Worm (Caenorhabditis elegans): ENCODE results near the gene nspb-3.

The nspb-3 gene

DNA sequence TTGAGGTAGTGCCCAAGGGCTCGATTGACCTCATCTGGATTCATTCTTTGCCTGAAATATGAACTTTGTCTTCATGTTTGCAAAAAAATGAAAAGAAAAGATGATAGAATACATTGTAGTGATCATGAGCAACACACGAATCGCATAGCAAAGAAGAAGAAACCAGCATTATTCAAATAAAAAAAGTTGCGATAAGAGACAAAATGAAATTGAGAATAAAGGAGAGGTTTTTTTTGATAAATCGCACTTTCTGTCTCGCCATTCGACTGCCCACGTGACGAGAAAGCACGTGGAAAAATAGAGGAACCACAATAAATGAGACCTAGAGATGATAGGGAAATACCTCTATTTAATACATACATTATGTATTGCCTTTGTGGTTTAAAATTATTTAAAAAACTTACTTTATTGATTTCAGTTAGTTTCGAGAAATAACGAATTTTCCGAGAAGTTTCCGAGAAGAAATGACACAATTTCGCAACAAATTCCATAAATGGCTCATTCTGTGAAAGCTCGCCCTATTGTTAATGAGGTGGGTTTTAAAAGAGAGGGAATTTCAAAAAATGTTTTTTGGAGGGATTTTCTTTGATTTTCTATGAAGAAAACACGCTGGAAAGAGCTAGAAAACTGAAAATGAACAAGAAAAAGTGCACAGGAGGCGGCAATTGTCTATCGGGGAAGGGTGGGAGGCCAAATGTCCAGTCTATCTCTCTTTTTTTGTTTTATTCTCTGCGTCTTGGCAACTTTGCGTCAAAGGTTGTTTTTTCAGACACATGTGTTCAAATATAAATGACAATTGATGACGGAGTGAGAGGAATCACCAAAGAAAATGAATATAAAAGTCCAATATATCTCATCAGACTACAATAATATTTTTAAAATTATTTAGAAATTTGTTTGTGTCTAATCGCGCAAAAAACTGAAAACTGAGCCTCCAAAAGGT is 39.1 kb downstream of the nspb-3 start, which contains the start of gene paqr-1 (continued):
- no peak for TF ChIP-seq ama-1 (optimal IDR thresholded peaks at IDR 0.05)
- no peak for TF ChIP-seq nhr-76 (tag; optimal IDR thresholded peaks at IDR 0.05)
- TF ChIP-seq lim-7 (GFP tag; IDR thresholded peaks at IDR 0.05): no peak
- no peak for TF ChIP-seq F44E2.7 (GFP tag; IDR thresholded peaks at IDR 0.05)
- no peak for TF ChIP-seq Y105C5A.15 (GFP tag; IDR thresholded peaks at IDR 0.05)
- no peak for TF ChIP-seq ztf-11 (tag; optimal IDR thresholded peaks at IDR 0.05)
- TF ChIP-seq ZK337.2 (GFP tag; IDR thresholded peaks at IDR 0.05): no peak
- no peak for TF ChIP-seq D1046.2 (GFP tag; IDR thresholded peaks at IDR 0.05)
- no peak for TF ChIP-seq lir-3 (tag; optimal IDR thresholded peaks at IDR 0.05)
- no peak for TF ChIP-seq rbr-2 (tag; optimal IDR thresholded peaks at IDR 0.05)
- TF ChIP-seq nhr-77 (tag; optimal IDR thresholded peaks at IDR 0.05): no peak
- TF ChIP-seq php-3 (GFP tag; IDR thresholded peaks at IDR 0.05): no peak
- TF ChIP-seq ZK546.5 (tag; optimal IDR thresholded peaks at IDR 0.05): no peak
- TF ChIP-seq nhr-11 (tag; optimal IDR thresholded peaks at IDR 0.05): no peak
- no peak for TF ChIP-seq T20F7.1 (GFP tag; optimal IDR thresholded peaks at IDR 0.05)
- no peak for TF ChIP-seq F37D6.2 (tag; optimal IDR thresholded peaks at IDR 0.05)
- TF ChIP-seq zfp-2 (tag; optimal IDR thresholded peaks at IDR 0.05): no peak
- TF ChIP-seq spr-3 (GFP tag; optimal IDR thresholded peaks at IDR 0.05): no peak
- TF ChIP-seq daf-19 (GFP tag; conservative IDR thresholded peaks at IDR 0.05): no peak
- no peak for TF ChIP-seq nhr-111 (GFP tag; optimal IDR thresholded peaks at IDR 0.05)
- no peak for TF ChIP-seq mdt-29 (GFP tag; IDR thresholded peaks at IDR 0.05)
- TF ChIP-seq zag-1 (tag; optimal IDR thresholded peaks at IDR 0.05): no peak
- no peak for TF ChIP-seq lin-29 (GFP tag; IDR thresholded peaks at IDR 0.05)
- TF ChIP-seq egl-43 (GFP tag; IDR thresholded peaks at IDR 0.05): no peak
- peak in 1 of 2 experiments; percentile 9 for TF ChIP-seq unc-62 (GFP tag; optimal IDR thresholded peaks at IDR 0.05 in 1 of 2)
- TF ChIP-seq unc-62 (tag; optimal IDR thresholded peaks at IDR 0.05): no peak
- TF ChIP-seq ceh-62 (tag; optimal IDR thresholded peaks at IDR 0.05): no peak
- no peak for TF ChIP-seq lin-13 (GFP tag; optimal IDR thresholded peaks at IDR 0.05)
- no peak for TF ChIP-seq snpc-1.2 (GFP tag; IDR thresholded peaks at IDR 0.05)
- TF ChIP-seq Y75B8A.6 (GFP tag; IDR thresholded peaks at IDR 0.05): no peak
- TF ChIP-seq tag-97 (GFP tag; IDR thresholded peaks at IDR 0.05): no peak
- TF ChIP-seq nhr-10 (tag; optimal IDR thresholded peaks at IDR 0.05): no peak
- TF ChIP-seq sdz-12 (GFP tag; optimal IDR thresholded peaks at IDR 0.05): no peak
- TF ChIP-seq saeg-2 (GFP tag; IDR thresholded peaks at IDR 0.05): no peak
- peak; percentile 58 for TF ChIP-seq dmd-6 (GFP tag; IDR thresholded peaks at IDR 0.05)
- peak; percentile 56 for TF ChIP-seq aha-1 (tag)
- TF ChIP-seq unc-39 (tag; optimal IDR thresholded peaks at IDR 0.05): no peak
- peak; percentile 82 for TF ChIP-seq hlh-30 (tag; optimal IDR thresholded peaks at IDR 0.05; ENCODE audit: insufficient read depth)
- TF ChIP-seq ceh-32 (tag; optimal IDR thresholded peaks at IDR 0.05; ENCODE audit: poor library complexity): no peak
- TF ChIP-seq madf-5 (GFP tag; IDR thresholded peaks at IDR 0.05): no peak
- peak; percentile 72 for TF ChIP-seq dpl-1 (GFP tag; optimal IDR thresholded peaks at IDR 0.05)
- TF ChIP-seq mes-2 (tag; optimal IDR thresholded peaks at IDR 0.05; ENCODE audit: poor library complexity, severe bottlenecking): peak; percentile 23
- TF ChIP-seq ctbp-1 (GFP tag; IDR thresholded peaks at IDR 0.05): no peak
- TF ChIP-seq fos-1 (tag; optimal IDR thresholded peaks at IDR 0.05): no peak
- TF ChIP-seq nhr-41 (GFP tag; IDR thresholded peaks at IDR 0.05): no peak
- TF ChIP-seq aly-2 (tag; optimal IDR thresholded peaks at IDR 0.05): no peak
- TF ChIP-seq daf-16 (GFP tag; optimal IDR thresholded peaks at IDR 0.05): peak in 1 of 2 experiments; percentile 7
- TF ChIP-seq daf-16 (tag; optimal IDR thresholded peaks at IDR 0.05): peak; percentile 55
- no peak for TF ChIP-seq ceh-20 (GFP tag; IDR thresholded peaks at IDR 0.05)
- TF ChIP-seq duxl-1 (tag; optimal IDR thresholded peaks at IDR 0.05; ENCODE audit: poor library complexity): no peak
- no peak for TF ChIP-seq mxl-2 (GFP tag; conservative IDR thresholded peaks at IDR 0.05)

All from whole organism, L4 larva.